Worm (Caenorhabditis elegans) whole organism, L3 larva: Measurements from ENCODE around the gene mtm-5.
A peak's percentile ranks its signal among the peaks of the same experiment; 100 is the strongest.

Experiments
- R02D3.7 ChIP-seq: fragments of 150-350 bp; optimal IDR thresholded peaks from 2 replicates; lab custom pipeline; 2014; ENCODE audit warnings: missing biosample characterization, missing genetic modification characterization
- ZK546.5 ChIP-seq: sonication (generic microtip); optimal IDR thresholded peaks from 2 replicates; lab custom pipeline; 2017; ENCODE audit warnings: missing biosample characterization, missing genetic modification characterization
- aly-2 ChIP-seq: fragments of 150-350 bp; optimal IDR thresholded peaks from 2 replicates; lab custom pipeline; 2014; ENCODE audit warnings: missing biosample characterization, missing genetic modification characterization
- ceh-16 ChIP-seq: sonication (generic microtip); optimal IDR thresholded peaks from 2 replicates; lab custom pipeline; 2017; ENCODE audit warnings: missing biosample characterization, missing genetic modification characterization
- ceh-28 ChIP-seq: fragments of 150-350 bp; optimal IDR thresholded peaks from 2 replicates; lab custom pipeline; 2014; ENCODE audit warnings: missing biosample characterization, missing genetic modification reagents, missing genetic modification characterization
- ceh-9 ChIP-seq: sonication (generic microtip); optimal IDR thresholded peaks from 2 replicates; lab custom pipeline; 2018; ENCODE audit warnings: missing biosample characterization, missing genetic modification characterization
- egl-27 ChIP-seq: sonication (generic microtip); optimal IDR thresholded peaks from 4 replicates; lab custom pipeline; 2017; ENCODE audit warnings: missing biosample characterization, missing genetic modification reagents, missing genetic modification characterization
- egl-5 ChIP-seq: fragments of 150-350 bp; optimal IDR thresholded peaks from 2 replicates; lab custom pipeline; 2017; ENCODE audit warnings: missing biosample characterization, missing genetic modification reagents, missing genetic modification characterization, inconsistent platforms
- elt-1 ChIP-seq: fragments of 150-350 bp; optimal IDR thresholded peaks from 2 replicates; lab custom pipeline; 2014; ENCODE audit warnings: missing biosample characterization, missing genetic modification characterization
- elt-2 ChIP-seq: sonication (generic microtip); optimal IDR thresholded peaks from 2 replicates; lab custom pipeline; 2016; ENCODE audit warnings: missing genetic modification reagents, mild to moderate bottlenecking, missing genetic modification characterization, missing compliant biosample characterization
- elt-3 ChIP-seq, 3 experiments: fragments of 150-350 bp in 1 of 3; sonication (generic microtip) in 2 of 3; optimal IDR thresholded peaks; 2 replicates in 2 of 3; 4 replicates in 1 of 3; lab custom pipeline; 2014 to 2017; ENCODE audit warnings: missing biosample characterization in 3 of 3, missing genetic modification characterization in 3 of 3
- eor-1 ChIP-seq, 2 experiments: fragments of 150-350 bp; optimal IDR thresholded peaks; 2 replicates each; lab custom pipeline; 2014 to 2018; ENCODE audit warnings: missing biosample characterization in 2 of 2, missing genetic modification characterization in 2 of 2
- fkh-10 ChIP-seq: sonication (generic microtip); optimal IDR thresholded peaks from 2 replicates; lab custom pipeline; 2017; ENCODE audit warnings: missing biosample characterization, missing genetic modification reagents, missing genetic modification characterization
- fkh-2 ChIP-seq: fragments of 150-350 bp; optimal IDR thresholded peaks from 2 replicates; lab custom pipeline; 2014; ENCODE audit warnings: missing biosample characterization, missing genetic modification reagents, missing genetic modification characterization
- fos-1 ChIP-seq: fragments of 150-350 bp; optimal IDR thresholded peaks from 2 replicates; lab custom pipeline; 2014; ENCODE audit warnings: missing biosample characterization, missing genetic modification characterization
- jun-1 ChIP-seq: fragments of 150-350 bp; optimal IDR thresholded peaks from 2 replicates; lab custom pipeline; 2014; ENCODE audit warnings: missing biosample characterization, missing genetic modification reagents, missing genetic modification characterization
- lin-39 ChIP-seq: fragments of 150-350 bp; optimal IDR thresholded peaks from 2 replicates; lab custom pipeline; 2018; ENCODE audit warnings: missing biosample characterization, missing genetic modification reagents, missing genetic modification characterization
- lsy-12 ChIP-seq: sonication (generic microtip); optimal IDR thresholded peaks from 2 replicates; lab custom pipeline; 2016; ENCODE audit warnings: mild to moderate bottlenecking, missing genetic modification characterization, missing compliant biosample characterization
- mdl-1 ChIP-seq: fragments of 150-350 bp; optimal IDR thresholded peaks from 2 replicates; lab custom pipeline; 2014; ENCODE audit warnings: missing biosample characterization, missing genetic modification characterization
- mml-1 ChIP-seq: fragments of 150-350 bp; sonication (generic microtip); optimal IDR thresholded peaks from 3 replicates; lab custom pipeline; 2014; ENCODE audit warnings: missing biosample characterization, missing genetic modification characterization
- nfya-1 ChIP-seq: sonication (generic microtip); optimal IDR thresholded peaks from 2 replicates; lab custom pipeline; 2017; ENCODE audit warnings: missing genetic modification characterization, mild to moderate bottlenecking, missing compliant biosample characterization, antibody characterized with exemption, moderate library complexity; ENCODE audit not compliant: insufficient read depth
- nhr-11 ChIP-seq: fragments of 150-350 bp; optimal IDR thresholded peaks from 2 replicates; lab custom pipeline; 2014; ENCODE audit warnings: missing biosample characterization, missing genetic modification characterization
- nhr-23 ChIP-seq: fragments of 150-350 bp; optimal IDR thresholded peaks from 2 replicates; lab custom pipeline; 2014; ENCODE audit warnings: missing biosample characterization, missing genetic modification reagents, missing genetic modification characterization
- nhr-28 ChIP-seq: fragments of 150-350 bp; optimal IDR thresholded peaks from 2 replicates; lab custom pipeline; 2014; ENCODE audit warnings: missing biosample characterization, missing genetic modification characterization
- nhr-67 ChIP-seq: fragments of 150-350 bp; optimal IDR thresholded peaks from 2 replicates; lab custom pipeline; 2014; ENCODE audit warnings: missing biosample characterization, missing genetic modification characterization
- nhr-76 ChIP-seq: fragments of 150-350 bp; sonication (generic microtip); optimal IDR thresholded peaks from 5 replicates; lab custom pipeline; 2014; ENCODE audit warnings: missing biosample characterization, missing genetic modification characterization
- nhr-77 ChIP-seq: fragments of 150-350 bp; optimal IDR thresholded peaks from 2 replicates; lab custom pipeline; 2014; ENCODE audit warnings: missing biosample characterization, missing genetic modification characterization
- pha-4 ChIP-seq: fragments of 150-350 bp; optimal IDR thresholded peaks from 2 replicates; lab custom pipeline; 2014; ENCODE audit warnings: missing biosample characterization, missing genetic modification reagents, missing genetic modification characterization
- pqm-1 ChIP-seq: fragments of 150-350 bp; optimal IDR thresholded peaks from 2 replicates; lab custom pipeline; 2017; ENCODE audit warnings: missing biosample characterization, missing genetic modification characterization, inconsistent platforms
- sea-2 ChIP-seq: fragments of 150-350 bp; sonication (generic microtip); optimal IDR thresholded peaks from 4 replicates; lab custom pipeline; 2014; ENCODE audit warnings: missing biosample characterization, missing genetic modification reagents, missing genetic modification characterization
- skn-1 ChIP-seq: fragments of 150-350 bp; optimal IDR thresholded peaks from 2 replicates; lab custom pipeline; 2014; ENCODE audit warnings: missing biosample characterization, missing genetic modification characterization
- snpc-4 ChIP-seq: fragments of 150-350 bp; optimal IDR thresholded peaks from 2 replicates; lab custom pipeline; 2014; ENCODE audit warnings: missing biosample characterization, missing genetic modification characterization
- tbx-2 ChIP-seq: sonication (generic microtip); optimal IDR thresholded peaks from 2 replicates; lab custom pipeline; 2016; ENCODE audit warnings: mild to moderate bottlenecking, missing genetic modification characterization, missing compliant biosample characterization
- zag-1 ChIP-seq: fragments of 150-350 bp; optimal IDR thresholded peaks from 2 replicates; lab custom pipeline; 2014; ENCODE audit warnings: missing biosample characterization, missing genetic modification characterization
- ztf-11 ChIP-seq: fragments of 150-350 bp; optimal IDR thresholded peaks from 2 replicates; lab custom pipeline; 2014; ENCODE audit warnings: missing biosample characterization, missing genetic modification characterization
- ztf-4 ChIP-seq: fragments of 150-350 bp; optimal IDR thresholded peaks from 2 replicates; lab custom pipeline; 2014; ENCODE audit warnings: missing biosample characterization, missing genetic modification characterization

The mtm-5 gene

DNA sequence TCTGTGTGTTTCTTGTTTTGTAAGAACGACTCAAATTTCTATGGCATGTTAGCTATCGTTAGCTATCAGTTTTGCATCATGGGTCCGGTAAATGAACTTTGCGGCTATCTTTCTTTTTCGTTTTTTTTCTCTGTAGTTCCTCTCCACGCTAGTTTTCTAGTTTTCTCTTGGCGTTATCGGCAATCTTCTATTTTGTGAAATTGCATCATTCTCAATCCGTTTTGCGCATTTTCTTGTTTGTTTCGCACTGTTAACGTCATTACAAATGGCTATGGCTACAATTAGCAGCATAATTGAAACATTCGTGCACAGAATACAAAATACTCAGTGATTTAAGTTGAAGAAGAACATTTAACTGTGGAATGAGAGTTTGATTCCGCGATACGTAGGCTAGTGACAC, 30.2 kb downstream of the mtm-5 start:
- TF ChIP-seq pqm-1 (tag; lab: Kevin White, UChicago): no peak
- no peak for TF ChIP-seq skn-1 (tag; lab: Kevin White, UChicago)
- TF ChIP-seq nhr-23 (tag; lab: Kevin White, UChicago): no peak
- TF ChIP-seq pha-4 (tag; lab: Kevin White, UChicago): no peak
- TF ChIP-seq mdl-1: no peak
- TF ChIP-seq nhr-67 (tag; lab: Kevin White, UChicago): no peak
- no peak for TF ChIP-seq ceh-16 (tag; lab: Kevin White, UChicago)
- TF ChIP-seq elt-1 (tag; lab: Kevin White, UChicago): no peak
- TF ChIP-seq nfya-1 (tag; lab: Kevin White, UChicago): no peak
- no peak for TF ChIP-seq lin-39
- TF ChIP-seq aly-2 (tag; lab: Kevin White, UChicago): no peak
- TF ChIP-seq nhr-77 (tag; lab: Kevin White, UChicago): no peak
- no peak for TF ChIP-seq mml-1 (tag; lab: Kevin White, UChicago)
- no peak for TF ChIP-seq fos-1
- no peak for TF ChIP-seq ceh-28
- TF ChIP-seq tbx-2 (tag; lab: Kevin White, UChicago): no peak
- no peak for TF ChIP-seq egl-5
- no peak for TF ChIP-seq lsy-12

DNA sequence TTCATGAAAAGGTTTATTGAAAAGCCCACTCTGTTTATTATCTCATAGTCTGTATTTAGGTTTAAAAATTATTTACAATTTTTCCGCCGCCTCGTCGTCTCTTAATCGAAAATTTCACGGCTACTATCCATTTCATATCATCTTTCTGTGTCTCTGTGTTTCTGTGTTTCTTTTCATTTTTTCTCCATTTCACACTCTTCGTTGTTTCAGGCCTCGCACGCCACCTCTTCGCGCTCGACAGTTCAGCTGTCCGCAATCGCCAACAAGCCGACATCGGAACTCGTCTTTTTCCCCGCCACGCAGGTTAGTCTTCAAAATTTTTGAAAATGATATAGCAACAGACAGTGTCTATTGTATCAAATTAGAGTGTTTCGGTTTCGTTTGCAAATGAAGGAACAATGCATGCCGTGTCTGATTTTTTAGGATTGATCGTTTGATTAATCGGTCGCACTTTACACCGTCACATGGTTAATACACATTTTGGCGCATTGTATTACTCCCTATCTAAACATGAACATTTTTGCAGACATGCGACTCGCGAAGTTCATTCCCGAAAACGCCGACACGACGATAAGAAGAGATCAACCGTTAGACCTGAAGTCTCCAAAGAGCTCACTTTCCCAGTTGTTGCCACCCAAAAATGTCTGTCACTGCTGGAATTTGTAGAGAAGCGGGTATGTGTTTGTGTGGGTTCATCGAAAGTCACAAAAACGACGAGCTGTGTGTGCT, 32.1 kb downstream of the mtm-5 start:
- TF ChIP-seq ceh-9 (tag; lab: Kevin White, UChicago) (no peak), nhr-77 (tag; lab: Kevin White, UChicago) (no peak), mml-1 (tag; lab: Kevin White, UChicago) (no peak), sea-2 (no peak), elt-2 (tag; lab: Kevin White, UChicago) (peak; percentile 66), elt-3 (tag; optimal IDR thresholded peaks at IDR 0.05; lab: Kevin White, UChicago) (no peak)
- TF ChIP-seq, all 47 proteins: peak for 1

DNA sequence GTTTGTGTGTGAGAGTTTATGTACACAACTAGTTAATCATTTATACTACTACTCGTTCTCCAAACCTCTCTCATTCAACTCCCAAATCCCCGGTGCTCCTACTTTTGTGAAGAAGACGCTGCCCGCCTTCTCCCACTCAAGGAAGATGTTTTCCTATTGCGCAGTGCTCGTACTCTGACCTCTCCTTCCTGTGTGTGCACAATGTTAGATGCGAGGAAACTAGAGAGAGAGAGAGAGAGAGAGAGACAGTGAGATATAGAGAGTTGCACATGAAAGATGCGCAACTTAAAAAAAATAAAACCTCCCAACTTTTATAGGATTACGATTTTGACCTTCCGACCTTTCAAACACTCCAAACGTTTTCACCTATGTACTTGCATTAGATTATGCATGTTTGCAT, 32.7 kb downstream of the mtm-5 start:
- TF ChIP-seq eor-1 (tag; optimal IDR thresholded peaks at IDR 0.05; lab: Kevin White, UChicago) (no peak), nhr-11 (no peak), elt-1 (tag; lab: Kevin White, UChicago) (no peak), pha-4 (tag; lab: Kevin White, UChicago) (peak; percentile 52), lin-39 (peak; percentile 72), tbx-2 (tag; lab: Kevin White, UChicago) (no peak), nfya-1 (tag; lab: Kevin White, UChicago) (peak; percentile 30), fkh-10 (GFP tag; lab: Kevin White, UChicago) (peak; percentile 13)

DNA sequence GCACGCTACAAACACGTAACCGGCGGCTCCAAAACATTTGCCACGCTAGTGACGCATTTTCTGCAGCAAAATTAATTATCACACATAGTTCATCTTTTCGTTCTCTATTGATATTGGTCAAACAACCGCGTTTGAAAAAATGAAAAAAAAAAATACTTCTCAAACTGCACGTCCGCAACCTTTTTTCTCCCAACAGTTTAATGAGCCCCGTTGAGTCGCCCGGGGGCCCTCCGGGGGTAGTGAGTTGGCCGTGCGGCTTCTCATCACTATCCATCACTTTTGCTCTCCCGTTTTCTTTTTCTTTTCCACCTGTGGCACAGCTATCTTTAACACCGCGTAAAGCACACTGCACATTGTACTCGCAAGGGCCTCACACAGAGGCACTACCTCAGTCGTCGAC, 33.8 kb downstream of the mtm-5 start:
- TF ChIP-seq ceh-16 (tag; lab: Kevin White, UChicago) (no peak), nhr-23 (tag; lab: Kevin White, UChicago) (no peak), elt-1 (tag; lab: Kevin White, UChicago) (no peak), skn-1 (tag; lab: Kevin White, UChicago) (no peak), sea-2 (no peak), egl-27 (no peak), zag-1 (no peak), elt-3 (tag; optimal IDR thresholded peaks at IDR 0.05; lab: Kevin White, UChicago) (no peak), nhr-11 (no peak), mdl-1 (no peak), nfya-1 (tag; lab: Kevin White, UChicago) (no peak), elt-2 (tag; lab: Kevin White, UChicago) (peak; percentile 32), snpc-4 (tag; lab: Kevin White, UChicago) (no peak), ztf-11 (tag; lab: Kevin White, UChicago) (no peak), fkh-2 (tag; lab: Kevin White, UChicago) (no peak), egl-5 (no peak), pha-4 (tag; lab: Kevin White, UChicago) (peak; percentile 17), R02D3.7 (tag; lab: Kevin White, UChicago) (no peak), lin-39 (peak; percentile 57), nhr-28 (tag; lab: Kevin White, UChicago) (no peak), nhr-67 (tag; lab: Kevin White, UChicago) (no peak), jun-1 (tag; lab: Kevin White, UChicago) (no peak), eor-1 (tag; optimal IDR thresholded peaks at IDR 0.05; lab: Kevin White, UChicago) (no peak), ceh-28 (no peak), nhr-76 (tag; lab: Kevin White, UChicago) (no peak), ztf-4 (no peak), ZK546.5 (no peak)
